Worm (Caenorhabditis elegans): ENCODE measurements around the gene ZK757.1.

ZK757.1 gene

ce11 chrIII:9843715-9844114 is 27.2 kb downstream of the ZK757.1 start, which contains the start of gene K11H3.5:
Gene K11H3.5, plus strand, starts transcription at chrIII:9843768.
- no peak for TF ChIP-seq ZK546.5 (tag; optimal IDR thresholded peaks at IDR 0.05)
- no peak for TF ChIP-seq nhr-10 (tag; optimal IDR thresholded peaks at IDR 0.05)
- no peak for TF ChIP-seq mab-5 (tag; optimal IDR thresholded peaks at IDR 0.05)
- no peak for TF ChIP-seq R02D3.7 (tag; optimal IDR thresholded peaks at IDR 0.05)
- no peak for TF ChIP-seq elt-3 (tag; optimal IDR thresholded peaks at IDR 0.05)
- TF ChIP-seq peb-1 (tag; optimal IDR thresholded peaks at IDR 0.05): no peak
- TF ChIP-seq zag-1 (tag; optimal IDR thresholded peaks at IDR 0.05): no peak

ce11 chrIII:9834888-9835287 is 36.0 kb downstream of the ZK757.1 start, which contains the start of gene K11H3.8:
Gene K11H3.8, plus strand, starts transcription at chrIII:9835188.
- TF ChIP-seq F13H6.1 (tag; optimal IDR thresholded peaks at IDR 0.05): no peak
- no peak for TF ChIP-seq alr-1 (tag; optimal IDR thresholded peaks at IDR 0.05)
- TF ChIP-seq elt-3 (tag; optimal IDR thresholded peaks at IDR 0.05): no peak
- no peak for TF ChIP-seq fos-1 (tag; optimal IDR thresholded peaks at IDR 0.05)
- no peak for TF ChIP-seq nhr-237 (tag; optimal IDR thresholded peaks at IDR 0.05)
- TF ChIP-seq nhr-11 (tag; optimal IDR thresholded peaks at IDR 0.05): no peak
- no peak for TF ChIP-seq lin-39 (tag; optimal IDR thresholded peaks at IDR 0.05)
- no peak for TF ChIP-seq sma-9 (GFP tag; optimal IDR thresholded peaks at IDR 0.05)
- no peak for TF ChIP-seq sma-9 (tag; optimal IDR thresholded peaks at IDR 0.05)
- no peak for TF ChIP-seq unc-55 (GFP tag; optimal IDR thresholded peaks at IDR 0.05)
- TF ChIP-seq lin-13 (GFP tag; optimal IDR thresholded peaks at IDR 0.05): no peak
- no peak for TF ChIP-seq nhr-25 (tag; optimal IDR thresholded peaks at IDR 0.05)
- no peak for TF ChIP-seq nhr-23 (tag; optimal IDR thresholded peaks at IDR 0.05)
- no peak for TF ChIP-seq sma-3 (GFP tag; optimal IDR thresholded peaks at IDR 0.05)
- no peak for TF ChIP-seq ZK546.5 (tag; optimal IDR thresholded peaks at IDR 0.05)
- no peak for TF ChIP-seq egl-27 (tag; optimal IDR thresholded peaks at IDR 0.05)
- no peak for TF ChIP-seq nhr-77 (tag; optimal IDR thresholded peaks at IDR 0.05)
- no peak for TF ChIP-seq ztf-1 (GFP tag; conservative IDR thresholded peaks at IDR 0.05)
- TF ChIP-seq ztf-11 (tag; optimal IDR thresholded peaks at IDR 0.05): no peak

- TF ChIP-seq ztf-1 (GFP tag; conservative IDR thresholded peaks at IDR 0.05): no peak
- TF ChIP-seq Y55F3AM.14 (GFP tag; optimal IDR thresholded peaks at IDR 0.05): no peak
- TF ChIP-seq ama-1 (optimal IDR thresholded peaks at IDR 0.05): no peak
- TF ChIP-seq ceh-82 (tag; optimal IDR thresholded peaks at IDR 0.05): no peak
- TF ChIP-seq F13H6.1 (tag; optimal IDR thresholded peaks at IDR 0.05): no peak
- TF ChIP-seq unc-62 (GFP tag; optimal IDR thresholded peaks at IDR 0.05): no peak
- no peak for TF ChIP-seq unc-39 (tag; optimal IDR thresholded peaks at IDR 0.05)
- no peak for TF ChIP-seq nhr-77 (tag; optimal IDR thresholded peaks at IDR 0.05)
- no peak for TF ChIP-seq zag-1 (tag; optimal IDR thresholded peaks at IDR 0.05)
- no peak for TF ChIP-seq dmd-4 (tag; optimal IDR thresholded peaks at IDR 0.05)
- no peak for TF ChIP-seq snpc-4 (tag; optimal IDR thresholded peaks at IDR 0.05)
- no peak for TF ChIP-seq aly-2 (tag; optimal IDR thresholded peaks at IDR 0.05)
- no peak for TF ChIP-seq ZK546.5 (tag; optimal IDR thresholded peaks at IDR 0.05)
- TF ChIP-seq blmp-1 (tag; optimal IDR thresholded peaks at IDR 0.05; ENCODE audit: insufficient read depth): no peak
- no peak for TF ChIP-seq peb-1 (tag; optimal IDR thresholded peaks at IDR 0.05)
- TF ChIP-seq mab-5 (tag; optimal IDR thresholded peaks at IDR 0.05): no peak
- TF ChIP-seq nhr-237 (tag; optimal IDR thresholded peaks at IDR 0.05): no peak
- TF ChIP-seq mdl-1 (tag; optimal IDR thresholded peaks at IDR 0.05): no peak
- TF ChIP-seq nhr-129 (tag; optimal IDR thresholded peaks at IDR 0.05): no peak
- no peak for TF ChIP-seq nhr-12 (tag; optimal IDR thresholded peaks at IDR 0.05)
Observed at ce11 chrIII:9832569-9832968, 38.4 kb downstream of the ZK757.1 start.

ce11 chrIII:9830502-9830901 is 40.4 kb downstream of the ZK757.1 start, which contains the start of gene ZK632.12:
Gene ZK632.12, plus strand, starts transcription at chrIII:9830802.
- TF ChIP-seq mab-5 (tag; optimal IDR thresholded peaks at IDR 0.05) (no peak), crh-2 (tag; optimal IDR thresholded peaks at IDR 0.05) (no peak), nhr-21 (tag; optimal IDR thresholded peaks at IDR 0.05) (no peak), egl-27 (tag; optimal IDR thresholded peaks at IDR 0.05) (no peak), mbf-1 (tag; optimal IDR thresholded peaks at IDR 0.05) (no peak), lsy-2 (tag; optimal IDR thresholded peaks at IDR 0.05) (no peak), nhr-129 (tag; optimal IDR thresholded peaks at IDR 0.05) (no peak), nhr-10 (tag; optimal IDR thresholded peaks at IDR 0.05) (no peak), zag-1 (tag; optimal IDR thresholded peaks at IDR 0.05) (no peak), ztf-1 (GFP tag; conservative IDR thresholded peaks at IDR 0.05) (no peak), elt-1 (tag; optimal IDR thresholded peaks at IDR 0.05) (no peak)

Data from whole organism, L2 larva.